Worm (Caenorhabditis elegans) whole organism, mixed stage, embryonic: ENCODE results near the gene rips-1.
A peak's percentile ranks its signal among the peaks of the same experiment; 100 is the strongest.

Experiments used
- M03D4.4 ChIP-seq: sonication (generic microtip); optimal IDR thresholded peaks from 2 replicates; lab custom pipeline; 2017; ENCODE audit warnings: mild to moderate bottlenecking, missing genetic modification characterization, missing compliant biosample characterization
- bed-3 ChIP-seq: fragments of 200-800 bp; sonication (Bioruptor generic); optimal IDR thresholded peaks from 3 replicates; lab custom pipeline; 2018; ENCODE audit warnings: mild to moderate bottlenecking, missing genetic modification characterization, moderate library complexity, missing compliant biosample characterization
- blmp-1 ChIP-seq: fragments of 150-350 bp; optimal IDR thresholded peaks from 2 replicates; lab custom pipeline; 2014; ENCODE audit warnings: missing biosample characterization, missing genetic modification characterization
- ceh-83 ChIP-seq: fragments of 200-800 bp; sonication (Bioruptor generic); optimal IDR thresholded peaks from 2 replicates; lab custom pipeline; 2018; ENCODE audit warnings: mild to moderate bottlenecking, missing genetic modification characterization, missing compliant biosample characterization
- ces-1 ChIP-seq: fragments of 150-350 bp; optimal IDR thresholded peaks from 2 replicates; lab custom pipeline; 2014; ENCODE audit warnings: missing biosample characterization, missing genetic modification reagents, missing genetic modification characterization
- cnd-1 ChIP-seq: fragments of 200-800 bp; sonication (Bioruptor generic); optimal IDR thresholded peaks from 2 replicates; lab custom pipeline; 2018; ENCODE audit warnings: mild to moderate bottlenecking, missing genetic modification characterization, missing compliant biosample characterization
- drap-1 ChIP-seq: fragments of 200-800 bp; sonication (Bioruptor generic); optimal IDR thresholded peaks from 3 replicates; lab custom pipeline; 2018; ENCODE audit warnings: mild to moderate bottlenecking, missing genetic modification characterization, missing compliant biosample characterization
- elt-3 ChIP-seq: fragments of 150-350 bp; optimal IDR thresholded peaks from 2 replicates; lab custom pipeline; 2014; ENCODE audit warnings: missing biosample characterization, missing genetic modification characterization
- flh-1 ChIP-seq: fragments of 200-800 bp; sonication (Bioruptor generic); optimal IDR thresholded peaks from 2 replicates; lab custom pipeline; 2018; ENCODE audit warnings: mild to moderate bottlenecking, missing genetic modification characterization, moderate library complexity, missing compliant biosample characterization
- ham-2 ChIP-seq: fragments of 200-800 bp; sonication (Bioruptor generic); optimal IDR thresholded peaks from 2 replicates; lab custom pipeline; 2018; ENCODE audit warnings: mild to moderate bottlenecking, missing genetic modification characterization, missing compliant biosample characterization
- lin-13 ChIP-seq: fragments of 150-350 bp; optimal IDR thresholded peaks from 2 replicates; lab custom pipeline; 2014; ENCODE audit warnings: missing biosample characterization, missing genetic modification characterization
- lin-32 ChIP-seq: fragments of 200-800 bp; sonication (Bioruptor generic); optimal IDR thresholded peaks from 2 replicates; lab custom pipeline; 2018; ENCODE audit warnings: mild to moderate bottlenecking, missing genetic modification characterization, missing compliant biosample characterization
- lsy-2 ChIP-seq: fragments of 150-350 bp; optimal IDR thresholded peaks from 2 replicates; lab custom pipeline; 2014; ENCODE audit warnings: missing biosample characterization, missing genetic modification characterization
- mab-5 ChIP-seq: fragments of 150-350 bp; optimal IDR thresholded peaks from 2 replicates; lab custom pipeline; 2014; ENCODE audit warnings: missing biosample characterization, missing genetic modification characterization
- mep-1 ChIP-seq: fragments of 150-350 bp; optimal IDR thresholded peaks from 2 replicates; lab custom pipeline; 2017; ENCODE audit warnings: missing biosample characterization, missing genetic modification reagents, missing genetic modification characterization, inconsistent platforms
- mls-2 ChIP-seq: sonication (generic microtip); optimal IDR thresholded peaks from 2 replicates; lab custom pipeline; 2016; ENCODE audit warnings: mild to moderate bottlenecking, missing genetic modification characterization, moderate library complexity, missing compliant biosample characterization
- nhr-12 ChIP-seq: fragments of 150-350 bp; optimal IDR thresholded peaks from 2 replicates; lab custom pipeline; 2014; ENCODE audit warnings: missing biosample characterization, missing genetic modification characterization
- nhr-237 ChIP-seq: fragments of 150-350 bp; optimal IDR thresholded peaks from 2 replicates; lab custom pipeline; 2014; ENCODE audit warnings: missing biosample characterization, missing genetic modification characterization
- nhr-28 ChIP-seq: fragments of 150-350 bp; optimal IDR thresholded peaks from 2 replicates; lab custom pipeline; 2014; ENCODE audit warnings: missing biosample characterization, missing genetic modification characterization
- sptf-1 ChIP-seq: sonication (generic microtip); optimal IDR thresholded peaks from 2 replicates; lab custom pipeline; 2017; ENCODE audit warnings: mild to moderate bottlenecking, missing genetic modification characterization, moderate library complexity, missing compliant biosample characterization
- tbx-8 ChIP-seq: fragments of 200-800 bp; sonication (Bioruptor generic); optimal IDR thresholded peaks from 2 replicates; lab custom pipeline; 2018; ENCODE audit warnings: mild to moderate bottlenecking, missing genetic modification characterization, moderate library complexity, missing compliant biosample characterization
- unc-120 ChIP-seq: sonication (generic microtip); optimal IDR thresholded peaks from 2 replicates; lab custom pipeline; 2017; ENCODE audit warnings: missing genetic modification characterization, missing compliant biosample characterization; ENCODE audit not compliant: poor library complexity, severe bottlenecking
- unc-62 ChIP-seq: fragments of 150-350 bp; optimal IDR thresholded peaks from 2 replicates; lab custom pipeline; 2014; ENCODE audit warnings: missing biosample characterization, missing genetic modification reagents, missing genetic modification characterization
- zip-8 ChIP-seq: fragments of 150-350 bp; optimal IDR thresholded peaks from 2 replicates; lab custom pipeline; 2014; ENCODE audit warnings: missing biosample characterization, missing genetic modification characterization
- ztf-11 ChIP-seq: fragments of 150-350 bp; optimal IDR thresholded peaks from 2 replicates; lab custom pipeline; 2014; ENCODE audit warnings: missing biosample characterization, missing genetic modification characterization

rips-1 gene

DNA sequence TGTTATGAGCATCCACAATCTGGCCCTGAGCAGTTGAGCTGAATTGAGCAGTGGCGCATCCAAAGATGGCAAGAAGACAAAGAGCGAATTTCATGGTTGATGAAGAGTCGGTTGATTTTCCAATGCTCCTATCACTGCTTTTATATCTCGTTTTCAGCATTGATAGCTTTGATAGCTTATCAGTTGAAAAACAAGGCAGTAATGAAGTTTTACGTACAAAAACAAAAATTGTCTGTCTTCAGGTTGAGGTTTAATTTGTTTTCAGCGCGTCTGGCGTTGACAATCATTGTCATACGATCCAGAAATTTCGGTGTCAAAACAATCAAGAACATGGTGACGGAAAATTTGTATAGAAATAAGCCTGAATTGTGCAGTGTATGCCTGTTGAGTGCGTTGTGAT lies 39.7 kb downstream of the rips-1 start, which contains the start of gene scl-13:
Gene scl-13 (minus strand): TSS at position 101 of the 400 bp plus-strand sequence.
- TF ChIP-seq nhr-237 (tag; lab: Kevin White, UChicago) (no peak), mls-2 (tag; lab: Kevin White, UChicago) (no peak), ztf-11 (tag; lab: Kevin White, UChicago) (no peak), flh-1 (GFP tag; lab: Kevin White, UChicago) (no peak), cnd-1 (tag; lab: Kevin White, UChicago) (no peak), ces-1 (GFP tag; lab: Kevin White, UChicago) (no peak), zip-8 (tag; lab: Kevin White, UChicago) (no peak), unc-62 (no peak), bed-3 (no peak), nhr-12 (no peak), nhr-28 (tag; lab: Kevin White, UChicago) (no peak)
- TF ChIP-seq, all 35 proteins: peak for 0

DNA sequence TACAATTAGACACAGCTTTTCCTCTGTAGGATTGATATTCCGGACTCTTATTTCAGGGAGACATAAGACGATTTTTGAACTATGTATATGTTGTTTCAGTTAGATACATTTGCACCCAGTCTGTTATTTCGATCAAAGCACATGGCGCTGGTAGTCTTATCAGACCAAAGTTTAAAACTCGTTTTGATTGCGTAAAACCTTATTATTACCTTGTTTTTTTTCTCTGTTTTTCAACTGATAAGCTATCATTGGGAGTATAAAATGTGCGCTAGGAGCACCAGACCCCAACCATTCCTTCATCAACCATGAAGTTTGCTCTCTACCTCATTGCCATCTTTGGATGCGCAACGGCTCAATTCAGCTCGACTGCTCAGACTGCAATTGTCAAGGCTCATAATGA lies 40.5 kb downstream of the rips-1 start, which contains the start of gene scl-12:
Gene scl-12 (plus strand): TSS at position 301 of the 400 bp plus-strand sequence.
- TF ChIP-seq nhr-28 (tag; lab: Kevin White, UChicago) (no peak), lin-32 (GFP tag; lab: Kevin White, UChicago) (no peak), ces-1 (GFP tag; lab: Kevin White, UChicago) (no peak), sptf-1 (tag; lab: Kevin White, UChicago) (no peak), drap-1 (GFP tag; lab: Kevin White, UChicago) (no peak), ztf-11 (tag; lab: Kevin White, UChicago) (no peak), mab-5 (tag; lab: Kevin White, UChicago) (no peak), tbx-8 (no peak), blmp-1 (tag; lab: Kevin White, UChicago) (no peak), lin-13 (tag; lab: Kevin White, UChicago) (no peak)

DNA sequence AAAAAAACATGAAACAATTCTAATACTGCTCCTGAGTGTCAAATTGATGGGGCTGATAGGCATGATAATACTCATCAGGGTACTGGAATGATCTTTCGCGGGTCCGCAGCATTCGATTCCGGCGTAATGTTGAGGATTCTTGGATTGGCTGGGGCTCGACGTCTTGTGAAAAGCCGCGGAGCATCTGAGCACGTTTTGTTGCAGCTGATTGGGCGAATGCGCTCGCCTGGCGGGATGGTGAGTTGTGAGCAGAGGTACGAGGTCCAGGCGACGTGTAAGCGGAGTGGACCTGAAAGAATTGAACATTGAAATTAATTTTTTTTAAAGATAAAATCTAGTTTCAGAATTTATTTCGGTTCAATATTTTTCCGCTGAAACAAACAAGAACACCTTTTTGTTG lies 42.2 kb downstream of the rips-1 start:
- TF ChIP-seq nhr-28 (tag; lab: Kevin White, UChicago) = no peak
- TF ChIP-seq flh-1 (GFP tag; lab: Kevin White, UChicago) = no peak
- TF ChIP-seq unc-120 (tag; lab: Kevin White, UChicago) = no peak
- TF ChIP-seq ham-2 = no peak
- no peak for TF ChIP-seq drap-1 (GFP tag; lab: Kevin White, UChicago)
- TF ChIP-seq nhr-12 = no peak
- no peak for TF ChIP-seq ces-1 (GFP tag; lab: Kevin White, UChicago)
- TF ChIP-seq tbx-8 = no peak
- TF ChIP-seq unc-62 = no peak
- TF ChIP-seq lin-32 (GFP tag; lab: Kevin White, UChicago) = no peak
- TF ChIP-seq cnd-1 (tag; lab: Kevin White, UChicago) = no peak
- TF ChIP-seq zip-8 (tag; lab: Kevin White, UChicago) = no peak
- no peak for TF ChIP-seq lsy-2 (tag; lab: Kevin White, UChicago)
- no peak for TF ChIP-seq blmp-1 (tag; lab: Kevin White, UChicago)
- TF ChIP-seq M03D4.4 (tag; lab: Kevin White, UChicago) = no peak
- TF ChIP-seq bed-3 = no peak
- no peak for TF ChIP-seq ceh-83 (GFP tag; lab: Kevin White, UChicago)
- TF ChIP-seq mep-1 (tag; lab: Kevin White, UChicago) = no peak
- TF ChIP-seq sptf-1 (tag; lab: Kevin White, UChicago) = no peak
- TF ChIP-seq, all 35 proteins: peak for 0

DNA sequence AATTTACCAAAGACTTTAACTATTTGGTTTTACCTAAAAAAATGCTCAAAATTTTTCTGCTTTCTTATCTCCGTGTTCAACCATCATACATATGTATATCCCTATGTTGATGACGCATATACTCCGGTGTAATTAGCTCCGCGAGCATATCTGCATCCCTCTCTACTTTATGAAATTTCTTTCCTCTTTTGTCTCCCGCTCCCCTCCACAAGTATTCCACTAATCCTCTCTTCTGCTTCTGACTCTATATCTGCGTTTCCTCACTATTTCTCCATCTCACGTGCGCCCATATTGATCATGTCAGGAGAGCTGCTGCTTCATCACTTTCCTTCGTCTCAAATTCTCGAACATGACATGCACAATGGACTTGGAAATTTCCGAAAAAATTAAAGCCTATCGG lies 43.1 kb downstream of the rips-1 start, which contains the start of gene H10D18.1:
Gene H10D18.1 (plus strand): TSS at position 277 of the 400 bp plus-strand sequence.
- TF ChIP-seq mab-5 (tag; lab: Kevin White, UChicago) (no peak), ces-1 (GFP tag; lab: Kevin White, UChicago) (peak; percentile 22)
- TF ChIP-seq, all 35 proteins: peak for 1

DNA sequence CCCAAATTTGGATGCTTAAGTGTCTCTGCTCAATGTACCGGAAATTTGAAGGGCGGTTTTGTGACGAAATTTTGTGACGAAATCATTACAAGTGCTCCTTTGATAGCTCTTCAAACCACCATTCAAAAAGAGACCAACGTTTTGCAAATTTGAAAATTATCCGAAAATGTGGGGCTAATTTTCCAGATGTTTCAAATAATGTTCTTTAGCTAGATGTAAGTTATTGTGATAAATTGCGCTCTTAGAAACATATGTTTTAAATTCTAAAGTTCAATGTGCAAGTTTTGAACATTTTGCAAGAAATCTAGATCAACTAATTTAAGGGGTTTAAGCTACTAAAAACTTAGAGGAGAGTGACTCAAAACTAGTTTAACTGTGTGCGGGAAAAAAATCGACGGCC lies 49.1 kb downstream of the rips-1 start:
- TF ChIP-seq drap-1 (GFP tag; lab: Kevin White, UChicago) (no peak), lin-32 (GFP tag; lab: Kevin White, UChicago) (no peak), mep-1 (tag; lab: Kevin White, UChicago) (no peak), elt-3 (no peak), unc-120 (tag; lab: Kevin White, UChicago) (no peak)
